Worm (Caenorhabditis elegans) whole organism, L1 larva: Measurements from ENCODE around the gene rfk-1.

Experiments used
- aha-1 ChIP-seq: fragments of 150-350 bp; optimal IDR thresholded peaks from 2 replicates; lab custom pipeline; 2014; ENCODE audit warnings: missing biosample characterization, missing genetic modification characterization
- ama-1 ChIP-seq: fragments of 150-350 bp; optimal IDR thresholded peaks from 2 replicates; lab custom pipeline; 2014
- ceh-88 ChIP-seq: fragments of 200-800 bp; sonication (Bioruptor generic); IDR thresholded peaks from 2 replicates; pipeline ENCODE4 v1.3.6; 2022; ENCODE audit warnings: missing genetic modification characterization, missing compliant biosample characterization
- ces-1 ChIP-seq: fragments of 150-350 bp; optimal IDR thresholded peaks from 2 replicates; lab custom pipeline; 2014; ENCODE audit warnings: missing biosample characterization, missing genetic modification reagents, missing genetic modification characterization
- efl-1 ChIP-seq, 4 experiments: fragments of 150-350 bp; optimal IDR thresholded peaks in 3 of 4; peaks in 1 of 4; 1 replicate in 1 of 4; 2 replicates in 3 of 4; lab custom pipeline; 2014; ENCODE audit warnings: missing biosample characterization in 2 of 4, missing genetic modification characterization in 2 of 4, missing genetic modification reagents in 2 of 4
- fkh-10 ChIP-seq: sonication (generic microtip); optimal IDR thresholded peaks from 2 replicates; lab custom pipeline; 2017; ENCODE audit warnings: missing biosample characterization, missing genetic modification reagents, missing genetic modification characterization
- jun-1 ChIP-seq: fragments of 150-350 bp; optimal IDR thresholded peaks from 2 replicates; lab custom pipeline; 2014; ENCODE audit warnings: missing biosample characterization, missing genetic modification reagents, missing genetic modification characterization
- lin-39 ChIP-seq: fragments of 150-350 bp; optimal IDR thresholded peaks from 2 replicates; lab custom pipeline; 2014; ENCODE audit warnings: missing biosample characterization, missing genetic modification reagents, missing genetic modification characterization
- mep-1 ChIP-seq: fragments of 150-350 bp; optimal IDR thresholded peaks from 2 replicates; lab custom pipeline; 2014; ENCODE audit warnings: missing biosample characterization, missing genetic modification characterization
- nhr-77 ChIP-seq: fragments of 150-350 bp; optimal IDR thresholded peaks from 2 replicates; lab custom pipeline; 2014; ENCODE audit warnings: missing biosample characterization, missing genetic modification characterization
- tlp-1 ChIP-seq: fragments of 150-350 bp; optimal IDR thresholded peaks from 2 replicates; lab custom pipeline; 2014; ENCODE audit warnings: missing biosample characterization, missing genetic modification characterization
- unc-62 ChIP-seq: fragments of 150-350 bp; optimal IDR thresholded peaks from 2 replicates; lab custom pipeline; 2014; ENCODE audit warnings: missing biosample characterization, missing genetic modification reagents, missing genetic modification characterization
- xbp-1 ChIP-seq: sonication (generic microtip); optimal IDR thresholded peaks from 2 replicates; lab custom pipeline; 2016; ENCODE audit warnings: missing genetic modification characterization, missing compliant biosample characterization

ce11 chrIV:10438901-10439300 lies 29.6 kb upstream of the rfk-1 start, which contains the start of gene F13B12.3:
- no peak for TF ChIP-seq ama-1 (lab: Kevin White, UChicago)
- no peak for TF ChIP-seq mep-1 (tag; lab: Kevin White, UChicago)
- TF ChIP-seq aha-1 (tag; lab: Kevin White, UChicago): no peak
- TF ChIP-seq ceh-88 (GFP tag; lab: Robert Waterston, UW): no peak
- TF ChIP-seq xbp-1 (tag; lab: Kevin White, UChicago): no peak
- no peak for TF ChIP-seq jun-1
- TF ChIP-seq fkh-10 (GFP tag; lab: Kevin White, UChicago): no peak
- no peak for TF ChIP-seq lin-39
- TF ChIP-seq efl-1 (optimal IDR thresholded peaks at IDR 0.05; lab: Kevin White, UChicago): no peak
- TF ChIP-seq efl-1 (GFP tag; optimal IDR thresholded peaks at IDR 0.05 in 1 of 2; lab: Kevin White, UChicago): no peak
- TF ChIP-seq ces-1: no peak
- no peak for TF ChIP-seq nhr-77
- TF ChIP-seq tlp-1 (tag; lab: Kevin White, UChicago): no peak
- TF ChIP-seq unc-62 (GFP tag; lab: Kevin White, UChicago): no peak
